Fruit fly (Drosophila melanogaster): ENCODE results near the gene CG10068.

- TF ChIP-seq lola (GFP tag; optimal IDR thresholded peaks at IDR 0.05) (no peak), dl (GFP tag; optimal IDR thresholded peaks at IDR 0.05; ENCODE audit: insufficient read depth in 1 of 2, partially characterized antibody in 2 of 2) (no peak), Hr78 (GFP tag; optimal IDR thresholded peaks at IDR 0.05) (no peak), N (GFP tag; optimal IDR thresholded peaks at IDR 0.05) (no peak), br (GFP tag; optimal IDR thresholded peaks at IDR 0.05) (no peak), GATAd (GFP tag; optimal IDR thresholded peaks at IDR 0.05) (no peak), rgr (GFP tag; optimal IDR thresholded peaks at IDR 0.05) (no peak)
These were observed 22.2 kb downstream of the CG10068 start for dm6 chr3R:7105503-7106164.
